Worm (Caenorhabditis elegans): Measurements from ENCODE around the gene F15E6.6.

DNA sequence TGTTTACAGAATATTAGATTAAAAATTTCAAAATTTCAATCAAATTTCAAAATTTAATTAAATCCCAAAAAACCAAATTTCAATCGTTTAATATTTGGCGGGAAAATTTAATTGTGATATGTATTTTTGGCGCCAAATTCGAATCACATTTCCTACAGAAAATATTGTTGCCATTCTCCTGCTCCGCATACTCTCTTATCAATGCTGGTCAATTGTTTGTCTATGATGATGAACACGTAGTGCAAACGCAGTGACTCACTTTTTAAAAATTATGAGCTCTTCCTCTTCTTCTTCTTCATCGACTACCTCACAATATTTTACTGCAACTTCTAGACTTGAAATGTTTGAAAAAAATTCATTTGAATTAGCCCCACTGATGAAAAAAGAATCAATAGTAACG lies 42.5 kb upstream of the F15E6.6 start, which contains the start of gene trpl-2:
- no peak for TF ChIP-seq Y95B8A.8 (GFP tag; IDR thresholded peaks at IDR 0.05)
- no peak for TF ChIP-seq lag-1 (GFP tag; IDR thresholded peaks at IDR 0.05)
- no peak for TF ChIP-seq efl-1 (GFP tag; optimal IDR thresholded peaks at IDR 0.05)
- no peak for TF ChIP-seq unc-62 (GFP tag; optimal IDR thresholded peaks at IDR 0.05)
- TF ChIP-seq T07F8.4 (tag; optimal IDR thresholded peaks at IDR 0.05), result no peak
- no peak for TF ChIP-seq pha-4 (tag; optimal IDR thresholded peaks at IDR 0.05)
- no peak for TF ChIP-seq lir-1 (GFP tag; conservative IDR thresholded peaks at IDR 0.05)
- no peak for TF ChIP-seq rcor-1 (GFP tag; IDR thresholded peaks at IDR 0.05)
- no peak for TF ChIP-seq unc-130 (GFP tag; optimal IDR thresholded peaks at IDR 0.05)
- TF ChIP-seq ztf-22 (GFP tag; optimal IDR thresholded peaks at IDR 0.05), result no peak
- no peak for TF ChIP-seq F57A8.1 (GFP tag; optimal IDR thresholded peaks at IDR 0.05)

Measured in whole organism, young adult.